Fruit fly (Drosophila melanogaster) whole organism, embryonic: ENCODE results near the gene lawc.
A peak's percentile ranks its signal among the peaks of the same experiment; 100 is the strongest.

Source experiments
- Aef1 ChIP-seq: fragments of 200-800 bp; sonication (Bioruptor generic); IDR thresholded peaks from 3 replicates; pipeline ENCODE4 v1.3.6; 2022; ENCODE audit warnings: missing biosample characterization, missing genetic modification characterization
- Asciz ChIP-seq: fragments of 200-800 bp; sonication (Bioruptor generic); optimal IDR thresholded peaks from 2 replicates; lab custom pipeline; 2017; ENCODE audit warnings: missing biosample characterization, mild to moderate bottlenecking, missing genetic modification characterization, missing genetic modification reagents
- Atf-2 ChIP-seq: fragments of 200-800 bp; sonication (Bioruptor generic); optimal IDR thresholded peaks from 2 replicates; lab custom pipeline; 2016; ENCODE audit warnings: missing biosample characterization, missing genetic modification characterization
- BEAF-32 ChIP-seq: fragments of 200-800 bp; sonication (Bioruptor generic); optimal IDR thresholded peaks from 3 replicates; lab custom pipeline; 2017; ENCODE audit warnings: missing biosample characterization, missing genetic modification characterization, mild to moderate bottlenecking, moderate library complexity, missing genetic modification reagents
- CG11085 ChIP-seq: fragments of 200-800 bp; sonication (Bioruptor generic); IDR thresholded peaks from 2 replicates; pipeline ENCODE4 v1.3.6; 2022; ENCODE audit warnings: missing biosample characterization, missing genetic modification characterization
- CG11723 ChIP-seq: fragments of 200-800 bp; sonication (Bioruptor generic); optimal IDR thresholded peaks from 2 replicates; lab custom pipeline; 2017; ENCODE audit warnings: missing biosample characterization, mild to moderate bottlenecking, missing genetic modification characterization
- CG12769 ChIP-seq: fragments of 200-800 bp; sonication (Bioruptor generic); optimal IDR thresholded peaks from 2 replicates; lab custom pipeline; 2019; ENCODE audit warnings: missing biosample characterization, mild to moderate bottlenecking, missing genetic modification characterization, moderate library complexity
- CG13424 ChIP-seq: fragments of 200-800 bp; sonication (Bioruptor generic); optimal IDR thresholded peaks from 2 replicates; lab custom pipeline; 2019; ENCODE audit warnings: missing biosample characterization, mild to moderate bottlenecking, missing genetic modification characterization, moderate library complexity
- CG15479 ChIP-seq: fragments of 200-800 bp; sonication (Bioruptor generic); optimal IDR thresholded peaks from 3 replicates; lab custom pipeline; 2019; ENCODE audit warnings: missing biosample characterization, mild to moderate bottlenecking, missing genetic modification characterization, moderate library complexity
- CG1603 ChIP-seq: fragments of 200-800 bp; sonication (Bioruptor generic); optimal IDR thresholded peaks from 2 replicates; lab custom pipeline; 2019; ENCODE audit warnings: missing biosample characterization, mild to moderate bottlenecking, missing genetic modification characterization, moderate library complexity
- CG2116 ChIP-seq: fragments of 200-800 bp; sonication (Bioruptor generic); optimal IDR thresholded peaks from 3 replicates; lab custom pipeline; 2018; ENCODE audit warnings: missing biosample characterization, mild to moderate bottlenecking, missing genetic modification characterization
- CG2199 ChIP-seq: fragments of 200-800 bp; sonication (Bioruptor generic); IDR thresholded peaks from 3 replicates; pipeline ENCODE4 v1.3.6; 2022; ENCODE audit warnings: missing biosample characterization, missing genetic modification characterization
- CG3065 ChIP-seq: fragments of 200-800 bp; sonication (Bioruptor generic); optimal IDR thresholded peaks from 2 replicates; lab custom pipeline; 2016; ENCODE audit warnings: missing biosample characterization, missing genetic modification characterization
- CG31441 ChIP-seq: fragments of 200-800 bp; sonication (Bioruptor generic); IDR thresholded peaks from 2 replicates; pipeline ENCODE4 v1.3.6; 2022; ENCODE audit warnings: missing biosample characterization, missing genetic modification characterization
- CG3847 ChIP-seq: fragments of 200-800 bp; sonication (Bioruptor generic); IDR thresholded peaks from 2 replicates; pipeline ENCODE4 v1.3.6; 2022; ENCODE audit warnings: missing biosample characterization, missing genetic modification characterization
- CG42726 ChIP-seq: fragments of 200-800 bp; sonication (Bioruptor generic); IDR thresholded peaks from 2 replicates; pipeline ENCODE4 v1.3.6; 2022; ENCODE audit warnings: missing biosample characterization, missing genetic modification characterization; ENCODE audit not compliant: partially characterized antibody
- CG4282 ChIP-seq: fragments of 200-800 bp; sonication (Bioruptor generic); optimal IDR thresholded peaks from 2 replicates; lab custom pipeline; 2016; ENCODE audit warnings: missing biosample characterization, missing genetic modification characterization
- CG4328 ChIP-seq: fragments of 200-800 bp; sonication (Bioruptor generic); optimal IDR thresholded peaks from 3 replicates; lab custom pipeline; 2017; ENCODE audit warnings: missing biosample characterization, missing genetic modification reagents, missing genetic modification characterization
- CG4707 ChIP-seq: fragments of 200-800 bp; sonication (Bioruptor generic); optimal IDR thresholded peaks from 2 replicates; lab custom pipeline; 2018; ENCODE audit warnings: missing biosample characterization, mild to moderate bottlenecking, missing genetic modification characterization, moderate library complexity
- CG8924 ChIP-seq: fragments of 200-800 bp; optimal IDR thresholded peaks from 3 replicates; lab custom pipeline; 2019; ENCODE audit warnings: missing biosample characterization, mild to moderate bottlenecking, missing genetic modification characterization, moderate library complexity
- CG9727 ChIP-seq: fragments of 200-800 bp; sonication (Bioruptor generic); optimal IDR thresholded peaks from 3 replicates; lab custom pipeline; 2017; ENCODE audit warnings: missing biosample characterization, mild to moderate bottlenecking, missing genetic modification characterization
- D19A ChIP-seq: fragments of 200-800 bp; optimal IDR thresholded peaks from 3 replicates; lab custom pipeline; 2019; ENCODE audit warnings: missing biosample characterization, mild to moderate bottlenecking, missing genetic modification characterization, moderate library complexity
- Dek ChIP-seq: fragments of 200-800 bp; sonication (Bioruptor generic); optimal IDR thresholded peaks from 3 replicates; lab custom pipeline; 2019; ENCODE audit warnings: missing biosample characterization, mild to moderate bottlenecking, missing genetic modification characterization, moderate library complexity
- Dp ChIP-seq: fragments of 200-800 bp; sonication (Bioruptor generic); optimal IDR thresholded peaks from 2 replicates; lab custom pipeline; 2018; ENCODE audit warnings: missing biosample characterization, mild to moderate bottlenecking, missing genetic modification characterization, moderate library complexity
- H2.0 ChIP-seq: fragments of 200-800 bp; sonication (Bioruptor generic); IDR thresholded peaks from 2 replicates; pipeline ENCODE4 v1.3.6; 2022; ENCODE audit warnings: missing biosample characterization, missing genetic modification characterization
- Lim3 ChIP-seq: fragments of 200-800 bp; sonication (Bioruptor generic); IDR thresholded peaks from 2 replicates; pipeline ENCODE4 v1.3.6; 2022; ENCODE audit warnings: missing biosample characterization, missing genetic modification characterization
- MESR4 ChIP-seq: fragments of 200-800 bp; sonication (Bioruptor generic); optimal IDR thresholded peaks from 2 replicates; lab custom pipeline; 2018; ENCODE audit warnings: missing biosample characterization, mild to moderate bottlenecking, missing genetic modification characterization, moderate library complexity
- Opbp ChIP-seq: fragments of 200-800 bp; sonication (Bioruptor generic); IDR thresholded peaks from 3 replicates; pipeline ENCODE4 v1.3.6; 2022; ENCODE audit warnings: missing biosample characterization, missing genetic modification characterization; ENCODE audit not compliant: partially characterized antibody
- Usf ChIP-seq: fragments of 200-800 bp; sonication (Bioruptor generic); optimal IDR thresholded peaks from 2 replicates; lab custom pipeline; 2017; ENCODE audit warnings: missing genotype, missing biosample characterization, missing genetic modification characterization
- aop ChIP-seq: fragments of 200-800 bp; sonication (Bioruptor generic); IDR thresholded peaks from 2 replicates; pipeline ENCODE4 v1.3.6; 2022; ENCODE audit warnings: missing biosample characterization, missing genetic modification characterization
- br ChIP-seq: fragments of >200 bp; optimal IDR thresholded peaks from 2 replicates; lab custom pipeline; 2017
- cwo ChIP-seq: fragments of 200-800 bp; sonication (Bioruptor generic); optimal IDR thresholded peaks from 3 replicates; lab custom pipeline; 2017; ENCODE audit warnings: missing biosample characterization, missing genetic modification characterization, mild to moderate bottlenecking, moderate library complexity, missing genetic modification reagents
- danr ChIP-seq: fragments of 200-800 bp; sonication (Bioruptor generic); IDR thresholded peaks from 2 replicates; pipeline ENCODE4 v1.3.6; 2022; ENCODE audit warnings: missing biosample characterization, missing genetic modification characterization
- dysf ChIP-seq: fragments of 200-800 bp; sonication (Bioruptor generic); IDR thresholded peaks from 3 replicates; pipeline ENCODE4 v1.3.6; 2022; ENCODE audit warnings: missing biosample characterization, missing genetic modification characterization
- ewg ChIP-seq: fragments of 200-800 bp; sonication (Bioruptor generic); optimal IDR thresholded peaks from 3 replicates; lab custom pipeline; 2017; ENCODE audit warnings: mild to moderate bottlenecking, missing biosample characterization, missing genetic modification reagents, missing genetic modification characterization
- fd64A ChIP-seq: fragments of 200-800 bp; sonication (Bioruptor generic); optimal IDR thresholded peaks from 3 replicates; lab custom pipeline; 2018; ENCODE audit warnings: missing biosample characterization, mild to moderate bottlenecking, missing genetic modification characterization
- gcm2 ChIP-seq: fragments of 200-800 bp; sonication (Bioruptor generic); optimal IDR thresholded peaks from 2 replicates; lab custom pipeline; 2016; ENCODE audit warnings: missing biosample characterization, missing genetic modification characterization
- ind ChIP-seq: fragments of 200-800 bp; sonication (Bioruptor generic); optimal IDR thresholded peaks from 3 replicates; lab custom pipeline; 2016; ENCODE audit warnings: missing biosample characterization, missing genetic modification characterization
- inv ChIP-seq: fragments of 200-800 bp; sonication (Bioruptor generic); IDR thresholded peaks from 2 replicates; pipeline ENCODE4 v1.3.6; 2022; ENCODE audit warnings: missing biosample characterization, missing genetic modification characterization; ENCODE audit not compliant: partially characterized antibody
- jumu ChIP-seq: fragments of 200-800 bp; sonication (Bioruptor generic); optimal IDR thresholded peaks from 3 replicates; lab custom pipeline; 2016; ENCODE audit warnings: missing biosample characterization, missing genetic modification characterization
- oc ChIP-seq: fragments of 200-800 bp; sonication (Bioruptor generic); optimal IDR thresholded peaks from 2 replicates; lab custom pipeline; 2018; ENCODE audit warnings: missing biosample characterization, mild to moderate bottlenecking, missing genetic modification characterization, moderate library complexity
- salm ChIP-seq: fragments of 200-800 bp; sonication (Bioruptor generic); optimal IDR thresholded peaks from 2 replicates; lab custom pipeline; 2018; ENCODE audit warnings: missing biosample characterization, mild to moderate bottlenecking, missing genetic modification characterization
- scrt ChIP-seq: fragments of 200-800 bp; sonication (Bioruptor generic); optimal IDR thresholded peaks from 2 replicates; lab custom pipeline; 2018; ENCODE audit warnings: missing biosample characterization, mild to moderate bottlenecking, missing genetic modification characterization, moderate library complexity
- sens ChIP-seq: fragments of 200-800 bp; sonication (Bioruptor generic); peaks from one replicate; lab custom pipeline; 2016; ENCODE audit warnings: missing biosample characterization, missing genetic modification characterization
- shn ChIP-seq: fragments of 200-800 bp; sonication (Bioruptor generic); optimal IDR thresholded peaks from 3 replicates; lab custom pipeline; 2016; ENCODE audit warnings: missing biosample characterization, missing genetic modification characterization
- sr ChIP-seq: fragments of 200-800 bp; sonication (Bioruptor generic); IDR thresholded peaks from 3 replicates; pipeline ENCODE4 v1.3.6; 2022; ENCODE audit warnings: missing biosample characterization, missing genetic modification characterization
- tio ChIP-seq: fragments of 200-800 bp; sonication (Bioruptor generic); optimal IDR thresholded peaks from 2 replicates; lab custom pipeline; 2017; ENCODE audit warnings: missing biosample characterization, missing genetic modification characterization, inconsistent platforms
- tll ChIP-seq, 2 experiments: fragments of 200-800 bp in 1 of 2; fragments of >200 bp in 1 of 2; sonication (Bioruptor generic) in 1 of 2; optimal IDR thresholded peaks; 2 replicates each; lab custom pipeline; 2017 to 2019; ENCODE audit warnings: missing biosample characterization in 2 of 2, missing genetic modification characterization in 2 of 2, mild to moderate bottlenecking in 1 of 2, moderate library complexity in 1 of 2
- unpg ChIP-seq: fragments of 200-800 bp; sonication (Bioruptor generic); optimal IDR thresholded peaks from 3 replicates; lab custom pipeline; 2018; ENCODE audit warnings: missing biosample characterization, mild to moderate bottlenecking, missing genetic modification characterization, moderate library complexity
- usp ChIP-seq: fragments of >200 bp; optimal IDR thresholded peaks from 2 replicates; lab custom pipeline; 2017; ENCODE audit warnings: missing biosample characterization, missing genetic modification characterization
- z ChIP-seq: fragments of 200-800 bp; sonication (Bioruptor generic); IDR thresholded peaks from 3 replicates; pipeline ENCODE4 v1.3.6; 2022; ENCODE audit warnings: missing biosample characterization, missing genetic modification characterization

lawc gene

dm6 chrX:8411532-8411960 is at the start of gene lawc (continued):
- no peak for TF ChIP-seq jumu (GFP tag; lab: Kevin White, UChicago)
- TF ChIP-seq CG11085 (GFP tag; lab: Robert Waterston, UW), result peak; percentile 43; the same call in 1 of the 2 replicates
- no peak for TF ChIP-seq inv (GFP tag; lab: Robert Waterston, UW)
- peak; percentile 25 for TF ChIP-seq CG11723 (GFP tag; lab: Kevin White, UChicago)
- no peak for TF ChIP-seq danr
- TF ChIP-seq tll (GFP tag; optimal IDR thresholded peaks at IDR 0.05; lab: Kevin White, UChicago), result no peak
- no peak for TF ChIP-seq CG4707
- TF ChIP-seq CG13424, result peak; percentile 13
- TF ChIP-seq CG9727 (GFP tag; lab: Kevin White, UChicago), result peak; percentile 7
- TF ChIP-seq H2.0, result no peak
- TF ChIP-seq Aef1 (GFP tag; lab: Robert Waterston, UW), result no peak
- no peak for TF ChIP-seq usp (GFP tag; lab: Kevin White, UChicago)
- TF ChIP-seq CG2199 (GFP tag; lab: Robert Waterston, UW), result no peak
- no peak for TF ChIP-seq gcm2 (GFP tag; lab: Kevin White, UChicago)
- TF ChIP-seq sr, result 0 out of 3 replicates have a peak, but pooled peaks have one; percentile 34
- TF ChIP-seq tio (GFP tag; lab: Kevin White, UChicago), result no peak
- no peak for TF ChIP-seq aop (GFP tag; lab: Robert Waterston, UW)
- TF ChIP-seq CG3065 (GFP tag; lab: Kevin White, UChicago), result no peak
- TF ChIP-seq CG8924 (tag; lab: Kevin White, UChicago), result peak; percentile 54
- TF ChIP-seq z (GFP tag; lab: Robert Waterston, UW), result no peak
- no peak for TF ChIP-seq ewg (GFP tag; lab: Kevin White, UChicago)
- TF ChIP-seq Usf, result no peak
- TF ChIP-seq oc (tag; lab: Kevin White, UChicago), result peak; percentile 23
- TF ChIP-seq Asciz (GFP tag; lab: Kevin White, UChicago), result no peak
- no peak for TF ChIP-seq shn (GFP tag; lab: Kevin White, UChicago)
- peak; percentile 54 for TF ChIP-seq cwo (GFP tag; lab: Kevin White, UChicago)
- TF ChIP-seq CG1603 (tag; lab: Kevin White, UChicago), result peak; percentile 30
- TF ChIP-seq fd64A (GFP tag; lab: Kevin White, UChicago), result peak; percentile 35
- no peak for TF ChIP-seq BEAF-32 (GFP tag; lab: Kevin White, UChicago)
- no peak for TF ChIP-seq Lim3 (GFP tag; lab: Robert Waterston, UW)
- peak; percentile 60; the same call in 1 of the 3 replicates for TF ChIP-seq Opbp (GFP tag; lab: Robert Waterston, UW)
- TF ChIP-seq CG2116, result no peak
- TF ChIP-seq CG12769 (tag; lab: Kevin White, UChicago), result peak; percentile 65
- peak; percentile 39; the same call in 1 of the 3 replicates for TF ChIP-seq dysf (GFP tag; lab: Robert Waterston, UW)
- TF ChIP-seq Atf-2 (GFP tag; lab: Kevin White, UChicago), result no peak
- TF ChIP-seq CG4328, result peak; percentile 57
- no peak for TF ChIP-seq CG31441 (GFP tag; lab: Robert Waterston, UW)
- peak; percentile 46 for TF ChIP-seq MESR4
- peak; percentile 13 for TF ChIP-seq salm (tag; lab: Kevin White, UChicago)
- TF ChIP-seq Dek, result no peak
- TF ChIP-seq br, result no peak
- TF ChIP-seq CG4282 (GFP tag; lab: Kevin White, UChicago), result no peak
- no peak for TF ChIP-seq ind (GFP tag; lab: Kevin White, UChicago)
- TF ChIP-seq CG15479, result no peak
- peak; percentile 31; the same call in 1 of the 2 replicates for TF ChIP-seq CG42726
- peak; percentile 35; the same call in 1 of the 2 replicates for TF ChIP-seq CG3847 (GFP tag; lab: Robert Waterston, UW)
- TF ChIP-seq Dp, result peak; percentile 1
- TF ChIP-seq D19A (tag; lab: Kevin White, UChicago), result no peak
- TF ChIP-seq unpg (GFP tag; lab: Kevin White, UChicago), result peak; percentile 36
- peak; percentile 53 for TF ChIP-seq sens (GFP tag; lab: Kevin White, UChicago)
- TF ChIP-seq scrt (GFP tag; lab: Kevin White, UChicago), result peak; percentile 65
